Fruit fly (Drosophila melanogaster) whole organism, prepupa: Measurements from ENCODE around the gene BTBD9.

ENCODE experiments used
- Blimp-1 ChIP-seq: fragments of 200-800 bp; sonication (Bioruptor generic); optimal IDR thresholded peaks from 3 replicates; lab custom pipeline; 2017; ENCODE audit warnings: missing biosample characterization, missing genetic modification characterization, mild to moderate bottlenecking, moderate library complexity, missing genetic modification reagents
- CG11294 ChIP-seq: fragments of 200-800 bp; sonication (Bioruptor generic); IDR thresholded peaks from 2 replicates; pipeline ENCODE4 v1.3.6; 2022; ENCODE audit warnings: missing biosample characterization, missing genetic modification characterization
- CG11902 ChIP-seq: fragments of 200-800 bp; sonication (Bioruptor generic); optimal IDR thresholded peaks from 3 replicates; lab custom pipeline; 2016; ENCODE audit warnings: missing biosample characterization, missing genetic modification characterization
- CG15336 ChIP-seq: fragments of 200-800 bp; sonication (Bioruptor generic); IDR thresholded peaks from 2 replicates; pipeline ENCODE4 v1.3.6; 2022; ENCODE audit warnings: missing biosample characterization, missing genetic modification characterization
- CG1621 ChIP-seq: fragments of 200-800 bp; sonication (Bioruptor generic); optimal IDR thresholded peaks from 3 replicates; lab custom pipeline; 2018; ENCODE audit warnings: missing biosample characterization, mild to moderate bottlenecking, missing genetic modification characterization
- CG16779 ChIP-seq: fragments of 200-800 bp; sonication (Bioruptor generic); optimal IDR thresholded peaks from 3 replicates; lab custom pipeline; 2017; ENCODE audit warnings: missing biosample characterization, mild to moderate bottlenecking, missing genetic modification characterization
- CG3032 ChIP-seq: fragments of 200-800 bp; optimal IDR thresholded peaks from 2 replicates; lab custom pipeline; 2019; ENCODE audit warnings: missing biosample characterization, mild to moderate bottlenecking, missing genetic modification characterization, moderate library complexity
- CG31627 ChIP-seq: fragments of 200-800 bp; sonication (Bioruptor generic); optimal IDR thresholded peaks from 3 replicates; lab custom pipeline; 2016; ENCODE audit warnings: missing biosample characterization, missing genetic modification characterization
- CG32006 ChIP-seq: fragments of 200-800 bp; sonication (Bioruptor generic); optimal IDR thresholded peaks from 3 replicates; lab custom pipeline; 2017; ENCODE audit warnings: missing biosample characterization, mild to moderate bottlenecking, missing genetic modification characterization
- CG34406 ChIP-seq: fragments of 200-800 bp; sonication (Bioruptor generic); optimal IDR thresholded peaks from 3 replicates; lab custom pipeline; 2016; ENCODE audit warnings: missing biosample characterization, missing genetic modification characterization
- CG3919 ChIP-seq: fragments of 200-800 bp; sonication (Bioruptor generic); optimal IDR thresholded peaks from 3 replicates; lab custom pipeline; 2016; ENCODE audit warnings: missing biosample characterization, missing genetic modification characterization
- CG4318 ChIP-seq: fragments of 200-800 bp; sonication (Bioruptor generic); optimal IDR thresholded peaks from 3 replicates; lab custom pipeline; 2017; ENCODE audit warnings: missing biosample characterization, mild to moderate bottlenecking, missing genetic modification characterization
- CG6163 ChIP-seq: fragments of 200-800 bp; sonication (Bioruptor generic); IDR thresholded peaks from 3 replicates; pipeline ENCODE4 v1.3.6; 2022; ENCODE audit warnings: missing biosample characterization, missing genetic modification characterization
- CG6808 ChIP-seq: fragments of 200-800 bp; sonication (Bioruptor generic); optimal IDR thresholded peaks from 3 replicates; lab custom pipeline; 2017; ENCODE audit warnings: missing biosample characterization, missing genetic modification characterization, mild to moderate bottlenecking, moderate library complexity, missing genetic modification reagents
- CG6854 ChIP-seq: fragments of 200-800 bp; sonication (Bioruptor generic); optimal IDR thresholded peaks from 2 replicates; lab custom pipeline; 2017; ENCODE audit warnings: missing biosample characterization, mild to moderate bottlenecking, missing genetic modification characterization
- CG7368 ChIP-seq: fragments of 200-800 bp; sonication (Bioruptor generic); optimal IDR thresholded peaks from 3 replicates; lab custom pipeline; 2016; ENCODE audit warnings: missing biosample characterization, missing genetic modification characterization
- CG8319 ChIP-seq: fragments of 200-800 bp; sonication (Bioruptor generic); optimal IDR thresholded peaks from 3 replicates; lab custom pipeline; 2016; ENCODE audit warnings: missing biosample characterization, missing genetic modification characterization
- CG9139 ChIP-seq: fragments of 200-800 bp; sonication (Bioruptor generic); optimal IDR thresholded peaks from 3 replicates; lab custom pipeline; 2017; ENCODE audit warnings: missing biosample characterization, mild to moderate bottlenecking, missing genetic modification characterization
- Eip75B ChIP-seq: fragments of 200-800 bp; sonication (Bioruptor generic); optimal IDR thresholded peaks from 3 replicates; lab custom pipeline; 2016; ENCODE audit warnings: missing biosample characterization, missing genetic modification characterization
- Eip93F ChIP-seq: fragments of 200-800 bp; sonication (Bioruptor generic); optimal IDR thresholded peaks from 2 replicates; lab custom pipeline; 2016; ENCODE audit warnings: missing biosample characterization, mild to moderate bottlenecking, missing genetic modification characterization
- Ets21C ChIP-seq: fragments of 200-800 bp; sonication (Bioruptor generic); optimal IDR thresholded peaks from 3 replicates; lab custom pipeline; 2016; ENCODE audit warnings: missing biosample characterization, missing genetic modification characterization
- Gug ChIP-seq: fragments of 200-800 bp; sonication (Bioruptor generic); IDR thresholded peaks from 2 replicates; pipeline ENCODE4 v1.3.6; 2022; ENCODE audit warnings: missing biosample characterization, missing genetic modification characterization
- Hr38 ChIP-seq: sonication (Bioruptor generic); optimal IDR thresholded peaks from 2 replicates; lab custom pipeline; 2016; ENCODE audit warnings: missing biosample characterization, missing genetic modification characterization
- Hr39 ChIP-seq: fragments of 200-800 bp; sonication (Bioruptor generic); optimal IDR thresholded peaks from 2 replicates; lab custom pipeline; 2016; ENCODE audit warnings: missing biosample characterization, missing genetic modification characterization
- Hr4 ChIP-seq: fragments of 200-800 bp; sonication (Bioruptor generic); optimal IDR thresholded peaks from 3 replicates; lab custom pipeline; 2016; ENCODE audit warnings: missing biosample characterization, missing genetic modification characterization
- Lpt ChIP-seq: fragments of 200-800 bp; sonication (Bioruptor generic); optimal IDR thresholded peaks from 3 replicates; lab custom pipeline; 2016; ENCODE audit warnings: missing biosample characterization, missing genetic modification characterization
- Met ChIP-seq: fragments of 200-800 bp; sonication (Bioruptor generic); optimal IDR thresholded peaks from 3 replicates; lab custom pipeline; 2016; ENCODE audit warnings: missing biosample characterization, missing genetic modification characterization
- OdsH ChIP-seq: fragments of 200-800 bp; sonication (Bioruptor generic); optimal IDR thresholded peaks from 3 replicates; lab custom pipeline; 2016; ENCODE audit warnings: missing biosample characterization, missing genetic modification characterization
- Smox ChIP-seq: fragments of 200-800 bp; sonication (Bioruptor generic); optimal IDR thresholded peaks from 3 replicates; lab custom pipeline; 2016; ENCODE audit warnings: missing biosample characterization, missing genetic modification characterization
- Sox14 ChIP-seq: fragments of 200-800 bp; sonication (Bioruptor generic); optimal IDR thresholded peaks from 3 replicates; lab custom pipeline; 2016; ENCODE audit warnings: missing biosample characterization, missing genetic modification characterization
- achi ChIP-seq: fragments of 200-800 bp; sonication (Bioruptor generic); optimal IDR thresholded peaks from 3 replicates; lab custom pipeline; 2016; ENCODE audit warnings: missing biosample characterization, missing genetic modification characterization
- acj6 ChIP-seq: fragments of 200-800 bp; sonication (Bioruptor generic); optimal IDR thresholded peaks from 3 replicates; lab custom pipeline; 2016; ENCODE audit warnings: missing biosample characterization, missing genetic modification characterization
- cyc ChIP-seq: fragments of 200-800 bp; sonication (Bioruptor generic); optimal IDR thresholded peaks from 3 replicates; lab custom pipeline; 2016; ENCODE audit warnings: missing biosample characterization, missing genetic modification characterization
- dac ChIP-seq: fragments of 200-800 bp; sonication (Bioruptor generic); optimal IDR thresholded peaks from 2 replicates; lab custom pipeline; 2017; ENCODE audit warnings: missing biosample characterization, mild to moderate bottlenecking, missing genetic modification characterization
- dsx ChIP-seq: fragments of 200-800 bp; optimal IDR thresholded peaks from 3 replicates; lab custom pipeline; 2019; ENCODE audit warnings: missing biosample characterization, mild to moderate bottlenecking, missing genetic modification characterization, moderate library complexity; ENCODE audit not compliant: poor library complexity, severe bottlenecking
- eg ChIP-seq: fragments of 200-800 bp; sonication (Bioruptor generic); IDR thresholded peaks from 3 replicates; pipeline ENCODE4 v1.3.6; 2022; ENCODE audit warnings: missing biosample characterization, missing genetic modification characterization
- esn ChIP-seq: fragments of 200-800 bp; sonication (Bioruptor generic); optimal IDR thresholded peaks from 2 replicates; lab custom pipeline; 2016; ENCODE audit warnings: missing biosample characterization, mild to moderate bottlenecking, missing genetic modification characterization, moderate library complexity
- fd59A ChIP-seq: fragments of 200-800 bp; sonication (Bioruptor generic); optimal IDR thresholded peaks from 2 replicates; lab custom pipeline; 2017; ENCODE audit warnings: missing biosample characterization, mild to moderate bottlenecking, missing genetic modification characterization, missing genetic modification reagents
- lz ChIP-seq: fragments of 200-800 bp; sonication (Bioruptor generic); optimal IDR thresholded peaks from 3 replicates; lab custom pipeline; 2016; ENCODE audit warnings: missing biosample characterization, missing genetic modification characterization
- net ChIP-seq: fragments of 200-800 bp; sonication (Bioruptor generic); optimal IDR thresholded peaks from 3 replicates; lab custom pipeline; 2016; ENCODE audit warnings: missing biosample characterization, missing genetic modification characterization
- pdm3 ChIP-seq: fragments of 200-800 bp; sonication (Bioruptor generic); optimal IDR thresholded peaks from 3 replicates; lab custom pipeline; 2016; ENCODE audit warnings: missing biosample characterization, missing genetic modification characterization
- salr ChIP-seq, 2 experiments: fragments of 200-800 bp; sonication (Bioruptor generic); optimal IDR thresholded peaks; 3 replicates each; lab custom pipeline; 2016 to 2018; ENCODE audit warnings: missing biosample characterization in 2 of 2, missing genetic modification characterization in 2 of 2, mild to moderate bottlenecking in 1 of 2
- ss ChIP-seq, 2 experiments: fragments of 200-800 bp; sonication (Bioruptor generic); optimal IDR thresholded peaks; 2 replicates in 1 of 2; 3 replicates in 1 of 2; lab custom pipeline; 2017 to 2018; ENCODE audit warnings: mild to moderate bottlenecking in 2 of 2, missing biosample characterization in 2 of 2, missing genetic modification characterization in 2 of 2, moderate library complexity in 1 of 2
- topi ChIP-seq: fragments of 200-800 bp; sonication (Bioruptor generic); optimal IDR thresholded peaks from 3 replicates; lab custom pipeline; 2016; ENCODE audit warnings: missing biosample characterization, missing genetic modification characterization
- vri ChIP-seq: fragments of 200-800 bp; sonication (Bioruptor generic); optimal IDR thresholded peaks from 3 replicates; lab custom pipeline; 2016; ENCODE audit warnings: missing biosample characterization, mild to moderate bottlenecking, missing genetic modification characterization

Gene BTBD9

dm6 chrX:10773562-10773961 is 5.2 kb downstream of the BTBD9 start (continued):
- TF ChIP-seq fd59A (GFP tag; lab: Kevin White, UChicago), result no peak
- TF ChIP-seq CG6808 (GFP tag; lab: Kevin White, UChicago), result peak; percentile 29
- no peak for TF ChIP-seq Lpt (GFP tag; lab: Kevin White, UChicago)
- no peak for TF ChIP-seq CG1621 (tag; lab: Kevin White, UChicago)
- TF ChIP-seq acj6, result no peak
- TF ChIP-seq Eip93F (GFP tag; lab: Kevin White, UChicago), result no peak
- TF ChIP-seq CG32006, result no peak

- no peak for TF ChIP-seq Hr4
- TF ChIP-seq Met, result no peak
- TF ChIP-seq pdm3 (GFP tag; lab: Kevin White, UChicago), result no peak
- no peak for TF ChIP-seq CG1621 (tag; lab: Kevin White, UChicago)
- no peak for TF ChIP-seq topi (GFP tag; lab: Kevin White, UChicago)
- TF ChIP-seq achi (GFP tag; lab: Kevin White, UChicago), result no peak
- TF ChIP-seq net (GFP tag; lab: Kevin White, UChicago), result no peak
- TF ChIP-seq OdsH (GFP tag; lab: Kevin White, UChicago), result no peak
- no peak for TF ChIP-seq ss (GFP tag; optimal IDR thresholded peaks at IDR 0.05; lab: Kevin White, UChicago)
Observed at dm6 chrX:10774957-10775682, 6.8 kb downstream of the BTBD9 start.

- TF ChIP-seq Ets21C, result peak; percentile 36
- peak; percentile 39 for TF ChIP-seq acj6
- TF ChIP-seq topi (GFP tag; lab: Kevin White, UChicago), result peak; percentile 64
- TF ChIP-seq pdm3 (GFP tag; lab: Kevin White, UChicago), result peak; percentile 63
- TF ChIP-seq Met, result peak; percentile 68
- peak; percentile 72 for TF ChIP-seq CG6163 (GFP tag; lab: Robert Waterston, UW)
- TF ChIP-seq CG31627 (GFP tag; lab: Kevin White, UChicago), result peak; percentile 66
- TF ChIP-seq Sox14 (GFP tag; lab: Kevin White, UChicago), result peak; percentile 51
- TF ChIP-seq Gug (GFP tag; lab: Robert Waterston, UW), result peak; percentile 72
- peak; percentile 44 for TF ChIP-seq dac (GFP tag; lab: Kevin White, UChicago)
- peak; percentile 17 for TF ChIP-seq Eip75B (GFP tag; lab: Kevin White, UChicago)
- no peak for TF ChIP-seq CG16779 (tag; lab: Kevin White, UChicago)
- peak; percentile 73 for TF ChIP-seq Hr39 (GFP tag; lab: Kevin White, UChicago)
- TF ChIP-seq CG4318, result no peak
- peak; percentile 62 for TF ChIP-seq cyc
- peak; percentile 81 for TF ChIP-seq CG15336 (GFP tag; lab: Robert Waterston, UW)
- TF ChIP-seq net (GFP tag; lab: Kevin White, UChicago), result peak; percentile 58
- TF ChIP-seq Hr4, result peak; percentile 73
- peak; percentile 31 for TF ChIP-seq CG7368 (GFP tag; lab: Kevin White, UChicago)
- peak; percentile 70 for TF ChIP-seq esn (GFP tag; lab: Kevin White, UChicago)
- peak; percentile 42 for TF ChIP-seq CG3919 (GFP tag; lab: Kevin White, UChicago)
- TF ChIP-seq ss (GFP tag; optimal IDR thresholded peaks at IDR 0.05; lab: Kevin White, UChicago), result no peak
- TF ChIP-seq salr (GFP tag; optimal IDR thresholded peaks at IDR 0.05; lab: Kevin White, UChicago), result no peak
- no peak for TF ChIP-seq Hr38
- peak; percentile 44 for TF ChIP-seq Lpt (GFP tag; lab: Kevin White, UChicago)
- TF ChIP-seq achi (GFP tag; lab: Kevin White, UChicago), result peak; percentile 53
- peak; percentile 48 for TF ChIP-seq CG11294 (GFP tag; lab: Robert Waterston, UW)
- TF ChIP-seq CG3032, result peak; percentile 21
- peak; percentile 56 for TF ChIP-seq vri (GFP tag; lab: Kevin White, UChicago)
- TF ChIP-seq CG9139, result no peak
- peak; percentile 85 for TF ChIP-seq eg (GFP tag; lab: Robert Waterston, UW)
- TF ChIP-seq CG34406 (GFP tag; lab: Kevin White, UChicago), result peak; percentile 17
- no peak for TF ChIP-seq CG8319
- TF ChIP-seq lz (GFP tag; lab: Kevin White, UChicago), result peak; percentile 54
- no peak for TF ChIP-seq dsx
- TF ChIP-seq CG6854 (GFP tag; lab: Kevin White, UChicago), result no peak
- TF ChIP-seq fd59A (GFP tag; lab: Kevin White, UChicago), result no peak
- peak; percentile 46 for TF ChIP-seq Smox (GFP tag; lab: Kevin White, UChicago)
- TF ChIP-seq Blimp-1 (GFP tag; lab: Kevin White, UChicago), result no peak
- TF ChIP-seq CG11902 (GFP tag; lab: Kevin White, UChicago), result no peak
Observed at dm6 chrX:10775690-10776089, 7.4 kb downstream of the BTBD9 start.
